Worm (Caenorhabditis elegans): ENCODE data around the gene K01D12.7.

K01D12.7 gene

ce11 chrV:12357632-12358031 is 43.7 kb downstream of the K01D12.7 start:
- TF ChIP-seq ZK546.5 (tag; optimal IDR thresholded peaks at IDR 0.05) = no peak
- no peak for TF ChIP-seq ztf-7 (tag; optimal IDR thresholded peaks at IDR 0.05)
- TF ChIP-seq ceh-62 (tag; optimal IDR thresholded peaks at IDR 0.05) = no peak
- TF ChIP-seq lsy-2 (tag; optimal IDR thresholded peaks at IDR 0.05) = no peak
- no peak for TF ChIP-seq hif-1 (tag; optimal IDR thresholded peaks at IDR 0.05)

ce11 chrV:12354193-12354830 is 47.0 kb downstream of the K01D12.7 start:
- no peak for TF ChIP-seq attf-4 (tag; optimal IDR thresholded peaks at IDR 0.05)
- peak; percentile 39 for TF ChIP-seq spr-1 (tag; optimal IDR thresholded peaks at IDR 0.05)
- TF ChIP-seq ZK337.2 (GFP tag; IDR thresholded peaks at IDR 0.05) = no peak
- peak; percentile 54 for TF ChIP-seq nhr-48 (tag; optimal IDR thresholded peaks at IDR 0.05)
- no peak for TF ChIP-seq Y105C5A.15 (GFP tag; IDR thresholded peaks at IDR 0.05)
- TF ChIP-seq dmd-6 (GFP tag; IDR thresholded peaks at IDR 0.05) = no peak
- peak; percentile 76 for TF ChIP-seq hlh-11 (tag; optimal IDR thresholded peaks at IDR 0.05)
- TF ChIP-seq T26A8.4 (GFP tag; IDR thresholded peaks at IDR 0.05) = peak; percentile 49; the same call in 1 of the 2 replicates
- no peak for TF ChIP-seq Y48G9A.11 (GFP tag; IDR thresholded peaks at IDR 0.05)
- no peak for TF ChIP-seq madf-9 (GFP tag; conservative IDR thresholded peaks at IDR 0.05)
- TF ChIP-seq lin-29 (GFP tag; IDR thresholded peaks at IDR 0.05) = 0 out of 2 replicates have a peak, but pooled peaks have one; percentile 8
- no peak for TF ChIP-seq unc-130 (GFP tag; optimal IDR thresholded peaks at IDR 0.05)
- no peak for TF ChIP-seq F44E2.7 (GFP tag; IDR thresholded peaks at IDR 0.05)
- TF ChIP-seq php-3 (GFP tag; IDR thresholded peaks at IDR 0.05) = 0 out of 2 replicates have a peak, but pooled peaks have one; percentile 51
- TF ChIP-seq nhr-28 (tag; optimal IDR thresholded peaks at IDR 0.05) = peak; percentile 43
- peak; percentile 9 for TF ChIP-seq duxl-1 (tag; optimal IDR thresholded peaks at IDR 0.05; ENCODE audit: poor library complexity)
- TF ChIP-seq sdz-12 (GFP tag; optimal IDR thresholded peaks at IDR 0.05) = no peak
- no peak for TF ChIP-seq F10B5.3 (tag; optimal IDR thresholded peaks at IDR 0.05)
- TF ChIP-seq ama-1 (optimal IDR thresholded peaks at IDR 0.05) = peak; percentile 41
- peak; percentile 10 for TF ChIP-seq mxl-3 (GFP tag; optimal IDR thresholded peaks at IDR 0.05)
- TF ChIP-seq lin-15B (tag; optimal IDR thresholded peaks at IDR 0.05) = no peak
- no peak for TF ChIP-seq mdl-1 (tag; optimal IDR thresholded peaks at IDR 0.05)

- TF ChIP-seq D1046.2 (GFP tag; IDR thresholded peaks at IDR 0.05) (0 out of 2 replicates have a peak, but pooled peaks have one; percentile 24), zag-1 (tag; optimal IDR thresholded peaks at IDR 0.05) (no peak), set-16 (GFP tag; IDR thresholded peaks at IDR 0.05) (peak; percentile 99), hlh-11 (tag; optimal IDR thresholded peaks at IDR 0.05) (peak; percentile 33), mdt-29 (GFP tag; IDR thresholded peaks at IDR 0.05) (no peak), F44E2.7 (GFP tag; IDR thresholded peaks at IDR 0.05) (no peak), unc-62 (GFP tag; optimal IDR thresholded peaks at IDR 0.05 in 1 of 2) (peak in 1 of 2 experiments; percentile 1), unc-62 (tag; optimal IDR thresholded peaks at IDR 0.05) (no peak), fkh-10 (GFP tag; optimal IDR thresholded peaks at IDR 0.05) (no peak), skn-1 (tag; optimal IDR thresholded peaks at IDR 0.05) (no peak), aha-1 (tag) (peak; percentile 79), dmd-8 (GFP tag; IDR thresholded peaks at IDR 0.05) (no peak), ztf-11 (tag; optimal IDR thresholded peaks at IDR 0.05) (no peak), zfp-2 (tag; optimal IDR thresholded peaks at IDR 0.05) (no peak), mdl-1 (tag; optimal IDR thresholded peaks at IDR 0.05) (no peak), mxl-3 (GFP tag; optimal IDR thresholded peaks at IDR 0.05) (peak; percentile 32)
These were observed 47.8 kb downstream of the K01D12.7 start for ce11 chrV:12353505-12353904.
